Fruit fly (Drosophila melanogaster): Measurements from ENCODE around the gene Hrd3.

Gene Hrd3

dm6 chr3R:23773610-23774364, 15.4 kb upstream of the Hrd3 start, which contains the start of gene CG10208:
Gene CG10208 (minus strand): TSS chr3R:23774127.
- peak; percentile 39 for TF ChIP-seq noc (tag; optimal IDR thresholded peaks at IDR 0.05)

dm6 chr3R:23772808-23773207, 14.5 kb upstream of the Hrd3 start, which contains the start of gene tst:
Gene tst (minus strand): TSS chr3R:23772859.
- peak; percentile 90 for TF ChIP-seq noc (tag; optimal IDR thresholded peaks at IDR 0.05)

- peak; percentile 69 for TF ChIP-seq noc (tag; optimal IDR thresholded peaks at IDR 0.05)
These were observed 9.1 kb upstream of the Hrd3 start, which contains the start of the genes CG10214 and CG10375 for dm6 chr3R:23767417-23767853. Gene CG10214 (minus strand): TSS chr3R:23767488. Gene CG10375 (plus strand): TSS chr3R:23767712.

dm6 chr3R:23763622-23764273, 5.4 kb upstream of the Hrd3 start, which contains the start of gene Lsd-1:
Gene Lsd-1 (plus strand): TSS chr3R:23763857.
- TF ChIP-seq noc (tag; optimal IDR thresholded peaks at IDR 0.05), result peak; percentile 31

- no peak for TF ChIP-seq noc (tag; optimal IDR thresholded peaks at IDR 0.05)
These were observed 4.7 kb upstream of the Hrd3 start, which contains the start of gene udt for dm6 chr3R:23763015-23763414. Gene udt (minus strand): TSS chr3R:23763263.

- peak; percentile 7 for TF ChIP-seq noc (tag; optimal IDR thresholded peaks at IDR 0.05)
These were observed 2.1 kb upstream of the Hrd3 start, which contains the start of gene SdhD for dm6 chr3R:23760219-23761018. Gene SdhD (minus strand): TSS chr3R:23760600.

- peak; percentile 64 for TF ChIP-seq noc (tag; optimal IDR thresholded peaks at IDR 0.05)
These were observed 5.6 kb downstream of the Hrd3 start, which contains the start of the genes RanBP3 and Rpt5 for dm6 chr3R:23752728-23753127. Gene RanBP3 (minus strand): TSS chr3R:23752834. Gene Rpt5 (plus strand): TSS chr3R:23752876.

- TF ChIP-seq noc (tag; optimal IDR thresholded peaks at IDR 0.05), result no peak
These were observed 10.9 kb downstream of the Hrd3 start for dm6 chr3R:23747446-23747845.

dm6 chr3R:23740968-23741367, 17.4 kb downstream of the Hrd3 start:
- no peak for TF ChIP-seq noc (tag; optimal IDR thresholded peaks at IDR 0.05)

- TF ChIP-seq noc (tag; optimal IDR thresholded peaks at IDR 0.05), result no peak
These were observed 20.4 kb downstream of the Hrd3 start for dm6 chr3R:23737676-23738574.

dm6 chr3R:23736365-23736764, 22.0 kb downstream of the Hrd3 start:
- no peak for TF ChIP-seq noc (tag; optimal IDR thresholded peaks at IDR 0.05)

dm6 chr3R:23735648-23736047, 22.7 kb downstream of the Hrd3 start:
- TF ChIP-seq noc (tag; optimal IDR thresholded peaks at IDR 0.05), result no peak

- TF ChIP-seq noc (tag; optimal IDR thresholded peaks at IDR 0.05), result no peak
These were observed 23.6 kb downstream of the Hrd3 start for dm6 chr3R:23734573-23735404.

- no peak for TF ChIP-seq noc (tag; optimal IDR thresholded peaks at IDR 0.05)
These were observed 24.6 kb downstream of the Hrd3 start for dm6 chr3R:23733771-23734170.

All from whole organism, larva.